Fruit fly (Drosophila melanogaster) whole organism: ENCODE measurements around the gene CG14151.

Source experiments
- CG8478 ChIP-seq: fragments of >200 bp; optimal IDR thresholded peaks from 2 replicates; lab custom pipeline; 2018; ENCODE audit warnings: inconsistent platforms
- Dll ChIP-seq: fragments of >200 bp; optimal IDR thresholded peaks from 2 replicates; lab custom pipeline; 2017
- EcR ChIP-seq, 2 experiments: fragments of >200 bp; optimal IDR thresholded peaks; 2 replicates each; lab custom pipeline; 2017; ENCODE audit warnings: missing biosample characterization in 2 of 2, missing genetic modification characterization in 2 of 2, missing genetic modification reagents in 2 of 2
- pan ChIP-seq: fragments of >200 bp; optimal IDR thresholded peaks from 2 replicates; lab custom pipeline; 2017
- psq ChIP-seq: fragments of >200 bp; optimal IDR thresholded peaks from 2 replicates; lab custom pipeline; 2017
- usp ChIP-seq: fragments of >200 bp; optimal IDR thresholded peaks from 2 replicates; lab custom pipeline; 2017; ENCODE audit warnings: missing biosample characterization, missing genetic modification characterization, mixed read lengths

dm6 chr3L:10665433-10666150 lies 37.3 kb upstream of the CG14151 start:
- TF ChIP-seq psq (lab: Kevin White, UChicago) (no peak), CG8478 (lab: Kevin White, UChicago) (no peak), usp (GFP tag; lab: Kevin White, UChicago) (no peak), pan (no peak), Dll (no peak), EcR (GFP tag; optimal IDR thresholded peaks at IDR 0.05; lab: Kevin White, UChicago) (no peak)
